Fruit fly (Drosophila melanogaster) whole organism, prepupa: Measurements from ENCODE around the gene CG34007.

Experiments
- Blimp-1 ChIP-seq: fragments of 200-800 bp; sonication (Bioruptor generic); optimal IDR thresholded peaks from 3 replicates; lab custom pipeline; 2017; ENCODE audit warnings: missing biosample characterization, missing genetic modification characterization, mild to moderate bottlenecking, moderate library complexity, missing genetic modification reagents
- CG10631 ChIP-seq: fragments of 200-800 bp; sonication (Bioruptor generic); optimal IDR thresholded peaks from 2 replicates; lab custom pipeline; 2016; ENCODE audit warnings: missing biosample characterization, missing genetic modification characterization
- CG10669 ChIP-seq: fragments of 200-800 bp; sonication (Bioruptor generic); optimal IDR thresholded peaks from 3 replicates; lab custom pipeline; 2018; ENCODE audit warnings: missing biosample characterization, mild to moderate bottlenecking, missing genetic modification characterization, moderate library complexity
- CG11294 ChIP-seq: fragments of 200-800 bp; sonication (Bioruptor generic); IDR thresholded peaks from 2 replicates; pipeline ENCODE4 v1.3.6; 2022; ENCODE audit warnings: missing biosample characterization, missing genetic modification characterization
- CG11762 ChIP-seq: fragments of 200-800 bp; sonication (Bioruptor generic); optimal IDR thresholded peaks from 3 replicates; lab custom pipeline; 2016; ENCODE audit warnings: missing biosample characterization, missing genetic modification characterization; ENCODE audit not compliant: insufficient read depth
- CG11902 ChIP-seq: fragments of 200-800 bp; sonication (Bioruptor generic); optimal IDR thresholded peaks from 3 replicates; lab custom pipeline; 2016; ENCODE audit warnings: missing biosample characterization, missing genetic modification characterization
- CG15336 ChIP-seq: fragments of 200-800 bp; sonication (Bioruptor generic); IDR thresholded peaks from 2 replicates; pipeline ENCODE4 v1.3.6; 2022; ENCODE audit warnings: missing biosample characterization, missing genetic modification characterization
- CG16779 ChIP-seq: fragments of 200-800 bp; sonication (Bioruptor generic); optimal IDR thresholded peaks from 3 replicates; lab custom pipeline; 2017; ENCODE audit warnings: missing biosample characterization, mild to moderate bottlenecking, missing genetic modification characterization
- CG3032 ChIP-seq: fragments of 200-800 bp; optimal IDR thresholded peaks from 2 replicates; lab custom pipeline; 2019; ENCODE audit warnings: missing biosample characterization, mild to moderate bottlenecking, missing genetic modification characterization, moderate library complexity
- CG31627 ChIP-seq: fragments of 200-800 bp; sonication (Bioruptor generic); optimal IDR thresholded peaks from 3 replicates; lab custom pipeline; 2016; ENCODE audit warnings: missing biosample characterization, missing genetic modification characterization
- CG32006 ChIP-seq: fragments of 200-800 bp; sonication (Bioruptor generic); optimal IDR thresholded peaks from 3 replicates; lab custom pipeline; 2017; ENCODE audit warnings: missing biosample characterization, mild to moderate bottlenecking, missing genetic modification characterization
- CG34406 ChIP-seq: fragments of 200-800 bp; sonication (Bioruptor generic); optimal IDR thresholded peaks from 3 replicates; lab custom pipeline; 2016; ENCODE audit warnings: missing biosample characterization, missing genetic modification characterization
- CG4318 ChIP-seq: fragments of 200-800 bp; sonication (Bioruptor generic); optimal IDR thresholded peaks from 3 replicates; lab custom pipeline; 2017; ENCODE audit warnings: missing biosample characterization, mild to moderate bottlenecking, missing genetic modification characterization
- CG6163 ChIP-seq: fragments of 200-800 bp; sonication (Bioruptor generic); IDR thresholded peaks from 3 replicates; pipeline ENCODE4 v1.3.6; 2022; ENCODE audit warnings: missing biosample characterization, missing genetic modification characterization
- CG6276 ChIP-seq: fragments of 200-800 bp; sonication (Bioruptor generic); optimal IDR thresholded peaks from 2 replicates; lab custom pipeline; 2017; ENCODE audit warnings: missing biosample characterization, mild to moderate bottlenecking, missing genetic modification characterization
- CG6854 ChIP-seq: fragments of 200-800 bp; sonication (Bioruptor generic); optimal IDR thresholded peaks from 2 replicates; lab custom pipeline; 2017; ENCODE audit warnings: missing biosample characterization, mild to moderate bottlenecking, missing genetic modification characterization
- CG7368 ChIP-seq: fragments of 200-800 bp; sonication (Bioruptor generic); optimal IDR thresholded peaks from 3 replicates; lab custom pipeline; 2016; ENCODE audit warnings: missing biosample characterization, missing genetic modification characterization
- CG8119 ChIP-seq: fragments of 200-800 bp; sonication (Bioruptor generic); IDR thresholded peaks from 3 replicates; pipeline ENCODE4 v1.3.6; 2022; ENCODE audit warnings: missing biosample characterization, missing genetic modification characterization
- CG8319 ChIP-seq: fragments of 200-800 bp; sonication (Bioruptor generic); optimal IDR thresholded peaks from 3 replicates; lab custom pipeline; 2016; ENCODE audit warnings: missing biosample characterization, missing genetic modification characterization
- CG8632 ChIP-seq: fragments of 200-800 bp; sonication (Bioruptor generic); optimal IDR thresholded peaks from 3 replicates; lab custom pipeline; 2016; ENCODE audit warnings: missing biosample characterization, missing genetic modification characterization
- CG9139 ChIP-seq: fragments of 200-800 bp; sonication (Bioruptor generic); optimal IDR thresholded peaks from 3 replicates; lab custom pipeline; 2017; ENCODE audit warnings: missing biosample characterization, mild to moderate bottlenecking, missing genetic modification characterization
- Eip78C ChIP-seq: fragments of 200-800 bp; sonication (Bioruptor generic); peaks from one replicate; lab custom pipeline; 2016; ENCODE audit warnings: missing biosample characterization, missing genetic modification characterization
- Eip93F ChIP-seq: fragments of 200-800 bp; sonication (Bioruptor generic); optimal IDR thresholded peaks from 2 replicates; lab custom pipeline; 2016; ENCODE audit warnings: missing biosample characterization, mild to moderate bottlenecking, missing genetic modification characterization
- Ets21C ChIP-seq: fragments of 200-800 bp; sonication (Bioruptor generic); optimal IDR thresholded peaks from 3 replicates; lab custom pipeline; 2016; ENCODE audit warnings: missing biosample characterization, missing genetic modification characterization
- Ets96B ChIP-seq: fragments of 200-800 bp; optimal IDR thresholded peaks from 2 replicates; lab custom pipeline; 2019; ENCODE audit warnings: missing biosample characterization, mild to moderate bottlenecking, missing genetic modification characterization, moderate library complexity
- Gug ChIP-seq: fragments of 200-800 bp; sonication (Bioruptor generic); IDR thresholded peaks from 2 replicates; pipeline ENCODE4 v1.3.6; 2022; ENCODE audit warnings: missing biosample characterization, missing genetic modification characterization
- Hr38 ChIP-seq: sonication (Bioruptor generic); optimal IDR thresholded peaks from 2 replicates; lab custom pipeline; 2016; ENCODE audit warnings: missing biosample characterization, missing genetic modification characterization
- Hr39 ChIP-seq: fragments of 200-800 bp; sonication (Bioruptor generic); optimal IDR thresholded peaks from 2 replicates; lab custom pipeline; 2016; ENCODE audit warnings: missing biosample characterization, missing genetic modification characterization
- Hr4 ChIP-seq: fragments of 200-800 bp; sonication (Bioruptor generic); optimal IDR thresholded peaks from 3 replicates; lab custom pipeline; 2016; ENCODE audit warnings: missing biosample characterization, missing genetic modification characterization
- Lpt ChIP-seq: fragments of 200-800 bp; sonication (Bioruptor generic); optimal IDR thresholded peaks from 3 replicates; lab custom pipeline; 2016; ENCODE audit warnings: missing biosample characterization, missing genetic modification characterization
- OdsH ChIP-seq: fragments of 200-800 bp; sonication (Bioruptor generic); optimal IDR thresholded peaks from 3 replicates; lab custom pipeline; 2016; ENCODE audit warnings: missing biosample characterization, missing genetic modification characterization
- Smox ChIP-seq: fragments of 200-800 bp; sonication (Bioruptor generic); optimal IDR thresholded peaks from 3 replicates; lab custom pipeline; 2016; ENCODE audit warnings: missing biosample characterization, missing genetic modification characterization
- Sox102F ChIP-seq: fragments of 200-800 bp; sonication (Bioruptor generic); optimal IDR thresholded peaks from 2 replicates; lab custom pipeline; 2016; ENCODE audit warnings: missing biosample characterization, mild to moderate bottlenecking, missing genetic modification characterization
- Sox14 ChIP-seq: fragments of 200-800 bp; sonication (Bioruptor generic); optimal IDR thresholded peaks from 3 replicates; lab custom pipeline; 2016; ENCODE audit warnings: missing biosample characterization, missing genetic modification characterization
- Sox15 ChIP-seq: fragments of 200-800 bp; sonication (Bioruptor generic); optimal IDR thresholded peaks from 3 replicates; lab custom pipeline; 2016; ENCODE audit warnings: missing biosample characterization, missing genetic modification characterization
- achi ChIP-seq: fragments of 200-800 bp; sonication (Bioruptor generic); optimal IDR thresholded peaks from 3 replicates; lab custom pipeline; 2016; ENCODE audit warnings: missing biosample characterization, missing genetic modification characterization
- acj6 ChIP-seq: fragments of 200-800 bp; sonication (Bioruptor generic); optimal IDR thresholded peaks from 3 replicates; lab custom pipeline; 2016; ENCODE audit warnings: missing biosample characterization, missing genetic modification characterization
- dac ChIP-seq: fragments of 200-800 bp; sonication (Bioruptor generic); optimal IDR thresholded peaks from 2 replicates; lab custom pipeline; 2017; ENCODE audit warnings: missing biosample characterization, mild to moderate bottlenecking, missing genetic modification characterization
- dsx ChIP-seq: fragments of 200-800 bp; optimal IDR thresholded peaks from 3 replicates; lab custom pipeline; 2019; ENCODE audit warnings: missing biosample characterization, mild to moderate bottlenecking, missing genetic modification characterization, moderate library complexity; ENCODE audit not compliant: poor library complexity, severe bottlenecking
- eg ChIP-seq: fragments of 200-800 bp; sonication (Bioruptor generic); IDR thresholded peaks from 3 replicates; pipeline ENCODE4 v1.3.6; 2022; ENCODE audit warnings: missing biosample characterization, missing genetic modification characterization
- esn ChIP-seq: fragments of 200-800 bp; sonication (Bioruptor generic); optimal IDR thresholded peaks from 2 replicates; lab custom pipeline; 2016; ENCODE audit warnings: missing biosample characterization, mild to moderate bottlenecking, missing genetic modification characterization, moderate library complexity
- fd85E ChIP-seq: fragments of 200-800 bp; sonication (Bioruptor generic); optimal IDR thresholded peaks from 3 replicates; lab custom pipeline; 2016; ENCODE audit warnings: missing biosample characterization, missing genetic modification characterization
- lz ChIP-seq: fragments of 200-800 bp; sonication (Bioruptor generic); optimal IDR thresholded peaks from 3 replicates; lab custom pipeline; 2016; ENCODE audit warnings: missing biosample characterization, missing genetic modification characterization
- ss ChIP-seq, 2 experiments: fragments of 200-800 bp; sonication (Bioruptor generic); optimal IDR thresholded peaks; 2 replicates in 1 of 2; 3 replicates in 1 of 2; lab custom pipeline; 2017 to 2018; ENCODE audit warnings: mild to moderate bottlenecking in 2 of 2, missing biosample characterization in 2 of 2, missing genetic modification characterization in 2 of 2, moderate library complexity in 1 of 2
- svp ChIP-seq: fragments of 200-800 bp; sonication (Bioruptor generic); peaks from one replicate; lab custom pipeline; 2016; ENCODE audit warnings: missing biosample characterization, missing genetic modification characterization
- topi ChIP-seq: fragments of 200-800 bp; sonication (Bioruptor generic); optimal IDR thresholded peaks from 3 replicates; lab custom pipeline; 2016; ENCODE audit warnings: missing biosample characterization, missing genetic modification characterization

Gene CG34007

DNA sequence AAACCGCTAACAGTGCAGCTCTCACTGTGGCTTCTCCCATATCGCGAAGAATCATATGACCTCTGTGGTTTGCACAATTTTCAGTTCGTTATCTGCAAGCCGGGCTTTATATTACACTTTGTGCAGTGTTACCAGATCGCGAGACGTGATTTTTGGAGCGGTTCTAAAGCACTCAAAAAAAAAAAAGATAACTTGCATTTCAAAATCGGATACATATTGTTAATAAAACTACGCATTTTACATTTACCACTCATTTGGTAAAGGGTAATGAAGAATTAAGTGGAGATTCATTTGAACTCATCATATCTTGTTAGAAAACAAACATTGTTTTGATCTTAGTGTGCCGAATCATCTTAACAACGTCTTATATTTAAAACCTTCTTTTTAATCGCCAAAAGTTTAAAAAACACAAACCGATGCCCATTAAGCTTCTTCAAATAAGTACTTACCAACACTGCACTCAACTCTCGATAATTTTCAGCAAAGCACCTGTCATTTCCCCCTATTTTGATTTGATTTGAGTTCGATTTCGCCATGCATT lies 31.4 kb upstream of the CG34007 start, which contains the start of gene CG2493 (continued):
- peak; percentile 69 for TF ChIP-seq CG11762 (GFP tag; lab: Kevin White, UChicago)
- TF ChIP-seq CG10669 (GFP tag; lab: Kevin White, UChicago): peak; percentile 60
- TF ChIP-seq eg: peak; percentile 57; the same call in 2 of the 3 replicates
- peak; percentile 68 for TF ChIP-seq CG7368 (GFP tag; lab: Kevin White, UChicago)
- TF ChIP-seq CG31627 (GFP tag; lab: Kevin White, UChicago): peak; percentile 22
- TF ChIP-seq CG10631 (GFP tag; lab: Kevin White, UChicago): peak; percentile 0
- TF ChIP-seq fd85E: no peak
- TF ChIP-seq CG8632 (GFP tag; lab: Kevin White, UChicago): no peak
- peak; percentile 24 for TF ChIP-seq lz (GFP tag; lab: Kevin White, UChicago)
- peak; percentile 27 for TF ChIP-seq CG6276 (GFP tag; lab: Kevin White, UChicago)
- no peak for TF ChIP-seq CG6854 (GFP tag; lab: Kevin White, UChicago)
- peak; percentile 85 for TF ChIP-seq Eip78C (GFP tag; lab: Kevin White, UChicago)
- no peak for TF ChIP-seq Ets21C (GFP tag; lab: Kevin White, UChicago)
- no peak for TF ChIP-seq Lpt (GFP tag; lab: Kevin White, UChicago)
- no peak for TF ChIP-seq CG4318 (GFP tag; lab: Kevin White, UChicago)
- TF ChIP-seq dac (GFP tag; lab: Kevin White, UChicago): no peak
- peak; percentile 20 for TF ChIP-seq Hr39 (GFP tag; lab: Kevin White, UChicago)
- TF ChIP-seq Smox: no peak
- peak; percentile 23; the same call in 1 of the 2 replicates for TF ChIP-seq CG11294
- TF ChIP-seq dsx (GFP tag; lab: Kevin White, UChicago): peak; percentile 12
- TF ChIP-seq CG34406 (GFP tag; lab: Kevin White, UChicago): no peak
- TF ChIP-seq Sox15 (GFP tag; lab: Kevin White, UChicago): no peak
- no peak for TF ChIP-seq CG16779 (tag; lab: Kevin White, UChicago)
- TF ChIP-seq, all 60 proteins: peak for 31

DNA sequence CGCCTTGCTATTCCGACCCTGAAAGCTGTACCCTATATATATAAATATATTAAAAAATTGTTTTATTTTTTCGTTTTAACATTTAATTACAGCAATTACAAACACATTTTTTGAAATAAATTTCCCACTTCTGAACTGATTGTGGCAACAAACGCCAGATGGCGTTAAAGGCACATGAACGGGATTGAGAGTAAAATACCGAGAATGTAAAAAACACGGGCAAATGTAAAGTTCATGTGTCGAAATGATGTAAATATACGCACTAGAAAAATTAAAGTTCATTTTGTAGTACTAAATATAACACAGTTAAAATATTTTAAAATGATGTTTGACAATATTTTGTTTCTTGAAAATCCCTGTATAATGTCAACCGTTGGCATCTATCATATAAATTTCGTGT lies 30.4 kb upstream of the CG34007 start:
- TF ChIP-seq topi (GFP tag; lab: Kevin White, UChicago): no peak
- TF ChIP-seq CG3032 (tag; lab: Kevin White, UChicago): no peak
- no peak for TF ChIP-seq CG15336
- no peak for TF ChIP-seq CG34406 (GFP tag; lab: Kevin White, UChicago)
- no peak for TF ChIP-seq CG8319
- no peak for TF ChIP-seq CG32006
- no peak for TF ChIP-seq Hr4
- no peak for TF ChIP-seq Gug (GFP tag; lab: Robert Waterston, UW)
- no peak for TF ChIP-seq Ets96B (tag; lab: Kevin White, UChicago)
- TF ChIP-seq Sox14 (GFP tag; lab: Kevin White, UChicago): no peak
- TF ChIP-seq Eip93F (GFP tag; lab: Kevin White, UChicago): no peak
- no peak for TF ChIP-seq CG6163 (GFP tag; lab: Robert Waterston, UW)
- no peak for TF ChIP-seq CG6854 (GFP tag; lab: Kevin White, UChicago)
- TF ChIP-seq achi (GFP tag; lab: Kevin White, UChicago): no peak
- no peak for TF ChIP-seq ss (GFP tag; optimal IDR thresholded peaks at IDR 0.05; lab: Kevin White, UChicago)
- no peak for TF ChIP-seq CG9139
- TF ChIP-seq Sox102F: peak; percentile 8
- TF ChIP-seq CG8632 (GFP tag; lab: Kevin White, UChicago): no peak
- TF ChIP-seq Smox: no peak
- no peak for TF ChIP-seq CG6276 (GFP tag; lab: Kevin White, UChicago)
- no peak for TF ChIP-seq CG11762 (GFP tag; lab: Kevin White, UChicago)
- no peak for TF ChIP-seq CG7368 (GFP tag; lab: Kevin White, UChicago)
- peak; percentile 19 for TF ChIP-seq OdsH (GFP tag; lab: Kevin White, UChicago)
- TF ChIP-seq CG16779 (tag; lab: Kevin White, UChicago): no peak
- TF ChIP-seq Lpt (GFP tag; lab: Kevin White, UChicago): no peak
- no peak for TF ChIP-seq dsx (GFP tag; lab: Kevin White, UChicago)
- TF ChIP-seq acj6 (GFP tag; lab: Kevin White, UChicago): peak; percentile 15
- no peak for TF ChIP-seq CG11902 (GFP tag; lab: Kevin White, UChicago)
- TF ChIP-seq Hr38: no peak
- no peak for TF ChIP-seq Blimp-1
- no peak for TF ChIP-seq CG8119
- TF ChIP-seq esn (GFP tag; lab: Kevin White, UChicago): no peak
- TF ChIP-seq CG10631 (GFP tag; lab: Kevin White, UChicago): no peak
- no peak for TF ChIP-seq Sox15 (GFP tag; lab: Kevin White, UChicago)
- peak; percentile 52 for TF ChIP-seq Eip78C (GFP tag; lab: Kevin White, UChicago)
- no peak for TF ChIP-seq CG31627 (GFP tag; lab: Kevin White, UChicago)
- TF ChIP-seq Hr39 (GFP tag; lab: Kevin White, UChicago): peak; percentile 12
- TF ChIP-seq CG10669 (GFP tag; lab: Kevin White, UChicago): no peak
- TF ChIP-seq svp: peak; percentile 52
- no peak for TF ChIP-seq fd85E
- TF ChIP-seq lz (GFP tag; lab: Kevin White, UChicago): no peak
